In genomic region chrX:14014678-14015444, dm6 we compare ENCODE assay signal across 5 fruit fly cellular contexts.
TF ChIP-seq lines count a peak whose summit lies in the region.

No protein-coding gene starts in this region.

- TF ChIP-seq CTCF in whole organism, embryonic (GFP tag; optimal IDR thresholded peaks at IDR 0.05; lab: Kevin White, UChicago), result no peak

TF ChIP-seq in whole organism, adult, 20 proteins besides CTCF, POLR2A, EP300 and RAD21:
- peak; percentile 19 for TF ChIP-seq bab1 (GFP tag; optimal IDR thresholded peaks at IDR 0.05; lab: Kevin White, UChicago)
- TF ChIP-seq CG14711 (tag; optimal IDR thresholded peaks at IDR 0.05; lab: Kevin White, UChicago), result peak; percentile 16
- peak; percentile 45 for TF ChIP-seq kay (GFP tag; lab: Kevin White, UChicago; ENCODE audit: borderline replicate concordance)
- no peak for TF ChIP-seq CG33017 (tag; optimal IDR thresholded peaks at IDR 0.05; lab: Kevin White, UChicago)

TF ChIP-seq in whole organism, embryonic, 481 proteins besides CTCF, POLR2A, EP300 and RAD21 (continues in another document):
- TF ChIP-seq mld (GFP tag; IDR thresholded peaks at IDR 0.05; lab: Robert Waterston, UW; ENCODE audit: partially characterized antibody) (peak; percentile 90), CG16813 (GFP tag; IDR thresholded peaks at IDR 0.05; lab: Robert Waterston, UW; ENCODE audit: partially characterized antibody) (peak; percentile 85), CG7963 (GFP tag; IDR thresholded peaks at IDR 0.05; lab: Robert Waterston, UW; ENCODE audit: partially characterized antibody) (peak; percentile 72), CG6791 (GFP tag; IDR thresholded peaks at IDR 0.05; lab: Robert Waterston, UW; ENCODE audit: partially characterized antibody) (peak; percentile 87), Hr78 (GFP tag; optimal IDR thresholded peaks at IDR 0.05; lab: Kevin White, UChicago) (peak in 1 of 2 experiments; percentile 65), seq (GFP tag; IDR thresholded peaks at IDR 0.05; lab: Robert Waterston, UW) (no peak), tll (GFP tag; optimal IDR thresholded peaks at IDR 0.05; lab: Kevin White, UChicago) (peak in 1 of 2 experiments; percentile 33), amos (GFP tag; IDR thresholded peaks at IDR 0.05; lab: Robert Waterston, UW; ENCODE audit: partially characterized antibody) (peak; percentile 81), CG34224 (GFP tag; IDR thresholded peaks at IDR 0.05; lab: Robert Waterston, UW; ENCODE audit: partially characterized antibody) (0 out of 3 replicates have a peak, but pooled peaks have one; percentile 12), CG31441 (GFP tag; IDR thresholded peaks at IDR 0.05; lab: Robert Waterston, UW) (0 out of 2 replicates have a peak, but pooled peaks have one; percentile 10), Bdp1 (GFP tag; optimal IDR thresholded peaks at IDR 0.05; lab: Kevin White, UChicago) (peak; percentile 98), Scr (GFP tag; IDR thresholded peaks at IDR 0.05; lab: Robert Waterston, UW; ENCODE audit: partially characterized antibody) (peak; percentile 68), unc-4 (GFP tag; IDR thresholded peaks at IDR 0.05; lab: Robert Waterston, UW; ENCODE audit: partially characterized antibody) (0 out of 2 replicates have a peak, but pooled peaks have one; percentile 23), HLH4C (GFP tag; IDR thresholded peaks at IDR 0.05; lab: Robert Waterston, UW; ENCODE audit: partially characterized antibody) (peak; percentile 56), Med (GFP tag; lab: Kevin White, UChicago) (peak; percentile 58), vnd (GFP tag; IDR thresholded peaks at IDR 0.05; lab: Robert Waterston, UW; ENCODE audit: partially characterized antibody) (peak; percentile 62), tna (GFP tag; IDR thresholded peaks at IDR 0.05; lab: Robert Waterston, UW; ENCODE audit: partially characterized antibody) (peak; percentile 56; the same call in 1 of the 2 replicates)

TF ChIP-seq in whole organism, prepupa, 60 proteins besides CTCF, POLR2A, EP300 and RAD21:
- 0 out of 3 replicates have a peak, but pooled peaks have one; percentile 9 for TF ChIP-seq CG6163 (GFP tag; IDR thresholded peaks at IDR 0.05; lab: Robert Waterston, UW)
- TF ChIP-seq CG15336 (GFP tag; IDR thresholded peaks at IDR 0.05; lab: Robert Waterston, UW), result 0 out of 2 replicates have a peak, but pooled peaks have one; percentile 10
- peak; percentile 25 for TF ChIP-seq Eip78C (GFP tag; lab: Kevin White, UChicago)
- TF ChIP-seq Sox102F (GFP tag; optimal IDR thresholded peaks at IDR 0.05; lab: Kevin White, UChicago), result no peak
- TF ChIP-seq svp (GFP tag; lab: Kevin White, UChicago), result peak; percentile 74
- TF ChIP-seq Sox15 (GFP tag; optimal IDR thresholded peaks at IDR 0.05; lab: Kevin White, UChicago), result no peak

TF ChIP-seq in whole organism, pupa, 21 proteins besides CTCF, POLR2A, EP300 and RAD21:
- peak; percentile 44; the same call in 1 of the 3 replicates for TF ChIP-seq CG4496 (GFP tag; IDR thresholded peaks at IDR 0.05; lab: Robert Waterston, UW)
- no peak for TF ChIP-seq CG15710 (tag; optimal IDR thresholded peaks at IDR 0.05; lab: Kevin White, UChicago)

TF ChIP-seq in whole organism, wandering third instar larva, 38 proteins besides CTCF, POLR2A, EP300 and RAD21:
- TF ChIP-seq CG32264 (GFP tag; optimal IDR thresholded peaks at IDR 0.05; lab: Kevin White, UChicago), result no peak
- TF ChIP-seq h (GFP tag; optimal IDR thresholded peaks at IDR 0.05; lab: Kevin White, UChicago), result no peak
- TF ChIP-seq woc (GFP tag; optimal IDR thresholded peaks at IDR 0.05; lab: Kevin White, UChicago), result no peak
- no peak for TF ChIP-seq jim (GFP tag; optimal IDR thresholded peaks at IDR 0.05; lab: Kevin White, UChicago)
- peak; percentile 53 for TF ChIP-seq Hnf4 (GFP tag; optimal IDR thresholded peaks at IDR 0.05; lab: Kevin White, UChicago)
- TF ChIP-seq ey (GFP tag; optimal IDR thresholded peaks at IDR 0.05; lab: Kevin White, UChicago), result no peak
- peak; percentile 1 for TF ChIP-seq fru (GFP tag; optimal IDR thresholded peaks at IDR 0.05; lab: Kevin White, UChicago)
